Worm (Caenorhabditis elegans): Measurements from ENCODE around the gene B0334.4.

- TF ChIP-seq nhr-12 (tag; optimal IDR thresholded peaks at IDR 0.05): no peak
- no peak for TF ChIP-seq skn-1 (tag; optimal IDR thresholded peaks at IDR 0.05)
- no peak for TF ChIP-seq nhr-77 (tag; optimal IDR thresholded peaks at IDR 0.05)
- TF ChIP-seq zag-1 (tag; optimal IDR thresholded peaks at IDR 0.05): no peak
- TF ChIP-seq nhr-43 (tag; optimal IDR thresholded peaks at IDR 0.05; ENCODE audit: poor library complexity, severe bottlenecking): no peak
- TF ChIP-seq jun-1 (tag; optimal IDR thresholded peaks at IDR 0.05): no peak
- TF ChIP-seq ztf-4 (tag; optimal IDR thresholded peaks at IDR 0.05): no peak
- TF ChIP-seq ceh-28 (tag; optimal IDR thresholded peaks at IDR 0.05): no peak
- no peak for TF ChIP-seq nhr-28 (tag; optimal IDR thresholded peaks at IDR 0.05)
- TF ChIP-seq ceh-82 (tag; optimal IDR thresholded peaks at IDR 0.05): no peak
- TF ChIP-seq ama-1 (optimal IDR thresholded peaks at IDR 0.05): no peak
- TF ChIP-seq fos-1 (tag; optimal IDR thresholded peaks at IDR 0.05): no peak
- no peak for TF ChIP-seq R02D3.7 (tag; optimal IDR thresholded peaks at IDR 0.05)
- TF ChIP-seq snpc-4 (tag; optimal IDR thresholded peaks at IDR 0.05): no peak
Measured at ce11 chrII:11518184-11518583, 22.7 kb downstream of the B0334.4 start, which contains the start of gene B0334.10.

Measured in whole organism, L3 larva.